Fruit fly (Drosophila melanogaster) whole organism, embryonic: ENCODE data around the gene KdelR.

Source experiments
- Abd-B ChIP-seq: fragments of 200-800 bp; sonication (Bioruptor generic); optimal IDR thresholded peaks from 2 replicates; lab custom pipeline; 2018; ENCODE audit warnings: missing biosample characterization, mild to moderate bottlenecking, missing genetic modification characterization, moderate library complexity
- CG10274 ChIP-seq: fragments of 200-800 bp; sonication (Bioruptor generic); optimal IDR thresholded peaks from 3 replicates; lab custom pipeline; 2017; ENCODE audit warnings: missing biosample characterization, mild to moderate bottlenecking, missing genetic modification characterization
- CG10979 ChIP-seq: fragments of 200-800 bp; sonication (Bioruptor generic); optimal IDR thresholded peaks from 2 replicates; lab custom pipeline; 2018; ENCODE audit warnings: missing biosample characterization, mild to moderate bottlenecking, missing genetic modification characterization, moderate library complexity
- CG12391 ChIP-seq: fragments of 200-800 bp; sonication (Bioruptor generic); optimal IDR thresholded peaks from 3 replicates; lab custom pipeline; 2018; ENCODE audit warnings: missing biosample characterization, mild to moderate bottlenecking, missing genetic modification characterization, moderate library complexity
- CG14860 ChIP-seq: fragments of 200-800 bp; sonication (Bioruptor generic); IDR thresholded peaks from 3 replicates; pipeline ENCODE4 v1.3.6; 2022; ENCODE audit warnings: missing biosample characterization, missing genetic modification characterization; ENCODE audit not compliant: partially characterized antibody
- CG15073 ChIP-seq: fragments of 200-800 bp; sonication (Bioruptor generic); optimal IDR thresholded peaks from 2 replicates; lab custom pipeline; 2016; ENCODE audit warnings: missing biosample characterization, missing genetic modification characterization
- CG18764 ChIP-seq: fragments of 200-800 bp; sonication (Bioruptor generic); optimal IDR thresholded peaks from 3 replicates; lab custom pipeline; 2016; ENCODE audit warnings: missing biosample characterization, missing genetic modification characterization
- CG2889 ChIP-seq: fragments of 200-800 bp; sonication (Bioruptor generic); IDR thresholded peaks from 3 replicates; pipeline ENCODE4 v1.3.6; 2022; ENCODE audit warnings: missing biosample characterization, missing genetic modification characterization
- CG30403 ChIP-seq: fragments of 200-800 bp; sonication (Bioruptor generic); optimal IDR thresholded peaks from 3 replicates; lab custom pipeline; 2016; ENCODE audit warnings: missing biosample characterization, missing genetic modification characterization
- CG32767 ChIP-seq: fragments of 200-800 bp; sonication (Bioruptor generic); IDR thresholded peaks from 2 replicates; pipeline ENCODE4 v1.3.6; 2022; ENCODE audit warnings: missing biosample characterization, missing genetic modification characterization
- CG32772 ChIP-seq: fragments of 200-800 bp; sonication (Bioruptor generic); IDR thresholded peaks from 2 replicates; pipeline ENCODE4 v1.3.6; 2022; ENCODE audit warnings: missing biosample characterization, missing genetic modification characterization
- CG3847 ChIP-seq: fragments of 200-800 bp; sonication (Bioruptor generic); IDR thresholded peaks from 2 replicates; pipeline ENCODE4 v1.3.6; 2022; ENCODE audit warnings: missing biosample characterization, missing genetic modification characterization
- CG3995 ChIP-seq: fragments of 200-800 bp; sonication (Bioruptor generic); optimal IDR thresholded peaks from 3 replicates; lab custom pipeline; 2016; ENCODE audit warnings: missing biosample characterization, missing genetic modification characterization
- CG4360 ChIP-seq: fragments of 200-800 bp; sonication (Bioruptor generic); IDR thresholded peaks from 2 replicates; pipeline ENCODE4 v1.3.6; 2022; ENCODE audit warnings: missing biosample characterization, missing genetic modification characterization
- CG6791 ChIP-seq: fragments of 200-800 bp; sonication (Bioruptor generic); IDR thresholded peaks from 3 replicates; pipeline ENCODE4 v1.3.6; 2022; ENCODE audit warnings: missing biosample characterization, missing genetic modification characterization; ENCODE audit not compliant: partially characterized antibody
- CG7372 ChIP-seq: fragments of 200-800 bp; sonication (Bioruptor generic); IDR thresholded peaks from 2 replicates; pipeline ENCODE4 v1.3.6; 2022; ENCODE audit warnings: missing biosample characterization, missing genetic modification characterization
- CG7745 ChIP-seq: fragments of 200-800 bp; sonication (Bioruptor generic); optimal IDR thresholded peaks from 2 replicates; lab custom pipeline; 2018; ENCODE audit warnings: missing biosample characterization, mild to moderate bottlenecking, missing genetic modification characterization, moderate library complexity
- CG7786 ChIP-seq: fragments of 200-800 bp; sonication (Bioruptor generic); optimal IDR thresholded peaks from 2 replicates; lab custom pipeline; 2016; ENCODE audit warnings: missing biosample characterization, missing genetic modification characterization
- CG7928 ChIP-seq: fragments of 200-800 bp; sonication (Bioruptor generic); optimal IDR thresholded peaks from 2 replicates; lab custom pipeline; 2017; ENCODE audit warnings: missing biosample characterization, mild to moderate bottlenecking, missing genetic modification characterization
- CG7987 ChIP-seq: fragments of 200-800 bp; sonication (Bioruptor generic); optimal IDR thresholded peaks from 2 replicates; lab custom pipeline; 2018; ENCODE audit warnings: missing biosample characterization, mild to moderate bottlenecking, missing genetic modification characterization, moderate library complexity
- CG9437 ChIP-seq: fragments of 200-800 bp; sonication (Bioruptor generic); optimal IDR thresholded peaks from 2 replicates; lab custom pipeline; 2018; ENCODE audit warnings: missing biosample characterization, mild to moderate bottlenecking, missing genetic modification characterization
- CrebB ChIP-seq: fragments of 200-800 bp; sonication (Bioruptor generic); optimal IDR thresholded peaks from 3 replicates; lab custom pipeline; 2018; ENCODE audit warnings: missing biosample characterization, mild to moderate bottlenecking, missing genetic modification characterization
- Ets97D ChIP-seq: fragments of 200-800 bp; sonication (Bioruptor generic); optimal IDR thresholded peaks from 3 replicates; lab custom pipeline; 2016; ENCODE audit warnings: missing biosample characterization, missing genetic modification characterization
- Fer1 ChIP-seq: fragments of 200-800 bp; sonication (Bioruptor generic); optimal IDR thresholded peaks from 2 replicates; lab custom pipeline; 2017; ENCODE audit warnings: missing biosample characterization, mild to moderate bottlenecking, missing genetic modification characterization
- HLH3B ChIP-seq: fragments of 200-800 bp; sonication (Bioruptor generic); IDR thresholded peaks from 2 replicates; pipeline ENCODE4 v1.3.6; 2022; ENCODE audit warnings: missing biosample characterization, missing genetic modification characterization
- Lpt ChIP-seq: fragments of >200 bp; optimal IDR thresholded peaks from 2 replicates; lab custom pipeline; 2018; ENCODE audit warnings: missing biosample characterization, missing genetic modification characterization
- Nf-YB ChIP-seq: fragments of 200-800 bp; sonication (Bioruptor generic); optimal IDR thresholded peaks from 3 replicates; lab custom pipeline; 2019; ENCODE audit warnings: missing biosample characterization, mild to moderate bottlenecking, missing genetic modification characterization, moderate library complexity
- Oaz ChIP-seq: fragments of 200-800 bp; sonication (Bioruptor generic); IDR thresholded peaks from 2 replicates; pipeline ENCODE4 v1.3.6; 2022; ENCODE audit warnings: missing biosample characterization, missing genetic modification characterization
- Ptx1 ChIP-seq: fragments of 200-800 bp; sonication (Bioruptor generic); IDR thresholded peaks from 2 replicates; pipeline ENCODE4 v1.3.6; 2022; ENCODE audit warnings: missing biosample characterization, missing genetic modification characterization
- Spps ChIP-seq: fragments of 200-800 bp; sonication (Bioruptor generic); optimal IDR thresholded peaks from 2 replicates; lab custom pipeline; 2018; ENCODE audit warnings: missing biosample characterization, mild to moderate bottlenecking, missing genetic modification characterization
- TFAM ChIP-seq: fragments of 200-800 bp; sonication (Bioruptor generic); optimal IDR thresholded peaks from 2 replicates; lab custom pipeline; 2017; ENCODE audit warnings: missing biosample characterization, missing genetic modification characterization, inconsistent platforms
- Vsx1 ChIP-seq: fragments of 200-800 bp; sonication (Bioruptor generic); optimal IDR thresholded peaks from 2 replicates; lab custom pipeline; 2017; ENCODE audit warnings: missing biosample characterization, mild to moderate bottlenecking, missing genetic modification characterization, missing genetic modification reagents
- Xrp1 ChIP-seq: fragments of 200-800 bp; sonication (Bioruptor generic); IDR thresholded peaks from 2 replicates; pipeline ENCODE4 v1.3.6; 2022; ENCODE audit warnings: missing biosample characterization, missing genetic modification characterization
- ci ChIP-seq: fragments of 200-800 bp; sonication (Bioruptor generic); IDR thresholded peaks from 3 replicates; pipeline ENCODE4 v1.3.6; 2022; ENCODE audit warnings: missing biosample characterization, missing genetic modification characterization
- dan ChIP-seq: fragments of 200-800 bp; sonication (Bioruptor generic); IDR thresholded peaks from 2 replicates; pipeline ENCODE4 v1.3.6; 2022; ENCODE audit warnings: missing biosample characterization, missing genetic modification characterization
- en ChIP-seq: fragments of 200-800 bp; sonication (Bioruptor generic); optimal IDR thresholded peaks from 2 replicates; lab custom pipeline; 2016; ENCODE audit warnings: missing biosample characterization, missing genetic modification characterization
- eyg ChIP-seq: fragments of 200-800 bp; sonication (Bioruptor generic); optimal IDR thresholded peaks from 3 replicates; lab custom pipeline; 2016; ENCODE audit warnings: missing biosample characterization, missing genetic modification characterization
- gem ChIP-seq: fragments of 200-800 bp; sonication (Bioruptor generic); optimal IDR thresholded peaks from 2 replicates; lab custom pipeline; 2019; ENCODE audit warnings: missing biosample characterization, mild to moderate bottlenecking, missing genetic modification characterization, moderate library complexity
- kay ChIP-seq: fragments of 200-800 bp; sonication (Bioruptor generic); optimal IDR thresholded peaks from 2 replicates; lab custom pipeline; 2016; ENCODE audit warnings: missing biosample characterization, missing genetic modification characterization
- klu ChIP-seq: fragments of 200-800 bp; sonication (Bioruptor generic); IDR thresholded peaks from 2 replicates; pipeline ENCODE4 v1.3.6; 2022; ENCODE audit warnings: missing biosample characterization, missing genetic modification characterization
- kni ChIP-seq: fragments of 200-800 bp; sonication (Bioruptor generic); optimal IDR thresholded peaks from 3 replicates; lab custom pipeline; 2017; ENCODE audit warnings: mild to moderate bottlenecking, missing biosample characterization, missing genetic modification reagents, missing genetic modification characterization
- mam ChIP-seq: fragments of 200-800 bp; sonication (Bioruptor generic); optimal IDR thresholded peaks from 3 replicates; lab custom pipeline; 2016; ENCODE audit warnings: missing biosample characterization, missing genetic modification characterization
- pros ChIP-seq: fragments of 200-800 bp; sonication (Bioruptor generic); optimal IDR thresholded peaks from 3 replicates; lab custom pipeline; 2019; ENCODE audit warnings: missing biosample characterization, mild to moderate bottlenecking, missing genetic modification characterization, moderate library complexity
- repo ChIP-seq: fragments of 200-800 bp; sonication (Bioruptor generic); optimal IDR thresholded peaks from 2 replicates; lab custom pipeline; 2016; ENCODE audit warnings: missing biosample characterization, missing genetic modification characterization
- ro ChIP-seq: fragments of 200-800 bp; sonication (Bioruptor generic); IDR thresholded peaks from 2 replicates; pipeline ENCODE4 v1.3.6; 2022; ENCODE audit warnings: missing biosample characterization, missing genetic modification characterization
- sc ChIP-seq, 3 experiments: fragments of >200 bp in 2 of 3; fragments of 200-800 bp in 1 of 3; sonication (Bioruptor generic) in 1 of 3; optimal IDR thresholded peaks; 2 replicates in 2 of 3; 3 replicates in 1 of 3; lab custom pipeline; 2017; ENCODE audit warnings: mild to moderate bottlenecking in 1 of 3, missing biosample characterization in 1 of 3, missing genetic modification characterization in 1 of 3, missing genetic modification reagents in 1 of 3
- sens-2 ChIP-seq: fragments of 200-800 bp; sonication (Bioruptor generic); IDR thresholded peaks from 2 replicates; pipeline ENCODE4 v1.3.6; 2022; ENCODE audit warnings: missing biosample characterization, missing genetic modification characterization
- slou ChIP-seq: fragments of 200-800 bp; sonication (Bioruptor generic); optimal IDR thresholded peaks from 3 replicates; lab custom pipeline; 2016; ENCODE audit warnings: missing biosample characterization, missing genetic modification characterization
- tgo ChIP-seq: fragments of 200-800 bp; sonication (Bioruptor generic); IDR thresholded peaks from 3 replicates; pipeline ENCODE4 v1.3.6; 2022; ENCODE audit warnings: missing biosample characterization, missing genetic modification characterization
- toy ChIP-seq: fragments of 200-800 bp; sonication (Bioruptor generic); IDR thresholded peaks from 2 replicates; pipeline ENCODE4 v1.3.6; 2022; ENCODE audit warnings: missing biosample characterization, missing genetic modification characterization

KdelR gene

DNA sequence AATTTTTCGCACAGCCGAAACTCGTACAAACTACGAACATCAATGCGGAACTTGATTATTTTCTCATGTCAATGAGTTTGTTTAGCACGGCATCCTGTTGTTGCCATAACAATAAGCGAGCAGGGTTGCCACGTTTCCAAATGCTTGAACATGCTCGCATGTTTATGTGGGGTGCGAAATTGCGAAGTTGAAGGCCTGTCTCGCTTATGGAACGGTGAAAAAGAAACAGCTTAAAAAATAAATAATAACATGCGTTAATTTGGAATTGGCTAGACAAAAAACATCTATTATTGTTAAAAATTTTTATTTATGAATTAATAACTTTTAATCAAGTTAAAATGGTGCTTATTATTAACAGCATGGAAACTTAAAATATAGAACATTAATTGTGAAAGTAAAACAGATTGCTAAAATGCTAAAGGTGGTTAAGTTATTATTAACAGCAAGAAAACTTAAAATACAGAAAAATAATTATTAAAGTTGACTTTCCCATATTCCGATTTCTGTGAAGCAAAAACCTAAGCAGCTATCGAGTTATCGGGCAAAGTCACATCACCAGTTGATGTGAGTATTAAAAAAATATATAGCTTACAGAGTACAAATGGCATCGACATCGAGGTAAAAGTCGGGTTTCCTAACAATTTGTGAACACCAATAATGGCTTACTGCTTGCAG is 4.3 kb downstream of the KdelR start, which contains the start of the genes Bug22 and TfIIB (continued):
- TF ChIP-seq CG6791 (GFP tag; lab: Robert Waterston, UW) (peak; percentile 22; the same call in 1 of the 3 replicates), repo (no peak), CG2889 (GFP tag; lab: Robert Waterston, UW) (peak; percentile 64; the same call in 1 of the 3 replicates), slou (peak; percentile 62), Lpt (GFP tag; lab: Kevin White, UChicago) (no peak), CG12391 (tag; lab: Kevin White, UChicago) (peak; percentile 88), CG15073 (GFP tag; lab: Kevin White, UChicago) (no peak), Oaz (GFP tag; lab: Robert Waterston, UW) (peak; percentile 23; the same call in 1 of the 2 replicates), Abd-B (GFP tag; lab: Kevin White, UChicago) (peak; percentile 50), CG10274 (GFP tag; lab: Kevin White, UChicago) (no peak), CG32772 (GFP tag; lab: Robert Waterston, UW) (peak; percentile 45; the same call in 1 of the 2 replicates), TFAM (GFP tag; lab: Kevin White, UChicago) (no peak), tgo (GFP tag; lab: Robert Waterston, UW) (peak; percentile 74), CG10979 (peak; percentile 42), CG4360 (peak; percentile 40; the same call in 1 of the 2 replicates), Ets97D (GFP tag; lab: Kevin White, UChicago) (peak; percentile 70), CG3847 (GFP tag; lab: Robert Waterston, UW) (peak; percentile 73), klu (no peak), Xrp1 (peak; percentile 71; the same call in 1 of the 2 replicates), Spps (tag; lab: Kevin White, UChicago) (peak; percentile 28), CG7987 (GFP tag; lab: Kevin White, UChicago) (peak; percentile 25), CG18764 (GFP tag; lab: Kevin White, UChicago) (peak; percentile 62), CG7786 (GFP tag; lab: Kevin White, UChicago) (peak; percentile 66), sc (optimal IDR thresholded peaks at IDR 0.05; lab: Kevin White, UChicago) (no peak), sc (GFP tag; optimal IDR thresholded peaks at IDR 0.05; lab: Kevin White, UChicago) (no peak), eyg (no peak), CG9437 (GFP tag; lab: Kevin White, UChicago) (peak; percentile 34), CG7372 (GFP tag; lab: Robert Waterston, UW) (peak; percentile 17; the same call in 1 of the 2 replicates), CG30403 (GFP tag; lab: Kevin White, UChicago) (peak; percentile 88), gem (tag; lab: Kevin White, UChicago) (peak; percentile 85), Vsx1 (GFP tag; lab: Kevin White, UChicago) (no peak), CG3995 (GFP tag; lab: Kevin White, UChicago) (peak; percentile 17), Ptx1 (peak; percentile 75), CG14860 (GFP tag; lab: Robert Waterston, UW) (0 out of 3 replicates have a peak, but pooled peaks have one; percentile 49), en (no peak), CG7745 (tag; lab: Kevin White, UChicago) (no peak), CG7928 (GFP tag; lab: Kevin White, UChicago) (no peak), sens-2 (GFP tag; lab: Robert Waterston, UW) (no peak), pros (GFP tag; lab: Kevin White, UChicago) (no peak), CrebB (peak; percentile 14), kni (no peak), ro (GFP tag; lab: Robert Waterston, UW) (no peak), CG32767 (no peak), mam (GFP tag; lab: Kevin White, UChicago) (peak; percentile 77), toy (GFP tag; lab: Robert Waterston, UW) (no peak), kay (GFP tag; lab: Kevin White, UChicago) (peak; percentile 36), Nf-YB (GFP tag; lab: Kevin White, UChicago) (peak; percentile 51), Fer1 (GFP tag; lab: Kevin White, UChicago) (peak; percentile 47), dan (GFP tag; lab: Robert Waterston, UW) (no peak), ci (GFP tag; lab: Robert Waterston, UW) (peak; percentile 88), HLH3B (GFP tag; lab: Robert Waterston, UW) (peak; percentile 58)
